Worm (Caenorhabditis elegans) whole organism, L3 larva: ENCODE results near the gene ceph-41.

Experiments
- R02D3.7 ChIP-seq: fragments of 150-350 bp; optimal IDR thresholded peaks from 2 replicates; lab custom pipeline; 2014; ENCODE audit warnings: missing biosample characterization, missing genetic modification characterization
- ZK546.5 ChIP-seq: sonication (generic microtip); optimal IDR thresholded peaks from 2 replicates; lab custom pipeline; 2017; ENCODE audit warnings: missing biosample characterization, missing genetic modification characterization
- ceh-16 ChIP-seq: sonication (generic microtip); optimal IDR thresholded peaks from 2 replicates; lab custom pipeline; 2017; ENCODE audit warnings: missing biosample characterization, missing genetic modification characterization
- ceh-28 ChIP-seq: fragments of 150-350 bp; optimal IDR thresholded peaks from 2 replicates; lab custom pipeline; 2014; ENCODE audit warnings: missing biosample characterization, missing genetic modification reagents, missing genetic modification characterization
- daf-12 ChIP-seq: fragments of 150-350 bp; optimal IDR thresholded peaks from 2 replicates; lab custom pipeline; 2014; ENCODE audit warnings: missing biosample characterization, missing genetic modification reagents, missing genetic modification characterization
- egl-27 ChIP-seq: sonication (generic microtip); optimal IDR thresholded peaks from 4 replicates; lab custom pipeline; 2017; ENCODE audit warnings: missing biosample characterization, missing genetic modification reagents, missing genetic modification characterization
- elt-1 ChIP-seq: fragments of 150-350 bp; optimal IDR thresholded peaks from 2 replicates; lab custom pipeline; 2014; ENCODE audit warnings: missing biosample characterization, missing genetic modification characterization
- elt-2 ChIP-seq: sonication (generic microtip); optimal IDR thresholded peaks from 2 replicates; lab custom pipeline; 2016; ENCODE audit warnings: missing genetic modification reagents, mild to moderate bottlenecking, missing genetic modification characterization, missing compliant biosample characterization
- eor-1 ChIP-seq, 2 experiments: fragments of 150-350 bp; optimal IDR thresholded peaks; 2 replicates each; lab custom pipeline; 2014 to 2018; ENCODE audit warnings: missing biosample characterization in 2 of 2, missing genetic modification characterization in 2 of 2
- fkh-10 ChIP-seq: sonication (generic microtip); optimal IDR thresholded peaks from 2 replicates; lab custom pipeline; 2017; ENCODE audit warnings: missing biosample characterization, missing genetic modification reagents, missing genetic modification characterization
- fkh-2 ChIP-seq: fragments of 150-350 bp; optimal IDR thresholded peaks from 2 replicates; lab custom pipeline; 2014; ENCODE audit warnings: missing biosample characterization, missing genetic modification reagents, missing genetic modification characterization
- hmg-11 ChIP-seq: sonication (generic microtip); optimal IDR thresholded peaks from 2 replicates; lab custom pipeline; 2016; ENCODE audit warnings: missing genetic modification characterization, missing compliant biosample characterization
- jun-1 ChIP-seq: fragments of 150-350 bp; optimal IDR thresholded peaks from 2 replicates; lab custom pipeline; 2014; ENCODE audit warnings: missing biosample characterization, missing genetic modification reagents, missing genetic modification characterization
- lin-15B ChIP-seq: fragments of 150-350 bp; optimal IDR thresholded peaks from 2 replicates; lab custom pipeline; 2014; ENCODE audit warnings: missing biosample characterization, missing genetic modification characterization
- lin-39 ChIP-seq: fragments of 150-350 bp; optimal IDR thresholded peaks from 2 replicates; lab custom pipeline; 2018; ENCODE audit warnings: missing biosample characterization, missing genetic modification reagents, missing genetic modification characterization
- lsy-12 ChIP-seq: sonication (generic microtip); optimal IDR thresholded peaks from 2 replicates; lab custom pipeline; 2016; ENCODE audit warnings: mild to moderate bottlenecking, missing genetic modification characterization, missing compliant biosample characterization
- mdl-1 ChIP-seq: fragments of 150-350 bp; optimal IDR thresholded peaks from 2 replicates; lab custom pipeline; 2014; ENCODE audit warnings: missing biosample characterization, missing genetic modification characterization
- mml-1 ChIP-seq: fragments of 150-350 bp; sonication (generic microtip); optimal IDR thresholded peaks from 3 replicates; lab custom pipeline; 2014; ENCODE audit warnings: missing biosample characterization, missing genetic modification characterization
- nhr-11 ChIP-seq: fragments of 150-350 bp; optimal IDR thresholded peaks from 2 replicates; lab custom pipeline; 2014; ENCODE audit warnings: missing biosample characterization, missing genetic modification characterization
- nhr-12 ChIP-seq: fragments of 150-350 bp; optimal IDR thresholded peaks from 2 replicates; lab custom pipeline; 2014; ENCODE audit warnings: missing biosample characterization, missing genetic modification characterization
- nhr-23 ChIP-seq: fragments of 150-350 bp; optimal IDR thresholded peaks from 2 replicates; lab custom pipeline; 2014; ENCODE audit warnings: missing biosample characterization, missing genetic modification reagents, missing genetic modification characterization
- nhr-237 ChIP-seq: fragments of 150-350 bp; optimal IDR thresholded peaks from 2 replicates; lab custom pipeline; 2014; ENCODE audit warnings: missing biosample characterization, missing genetic modification characterization
- nhr-25 ChIP-seq: sonication (generic microtip); optimal IDR thresholded peaks from 2 replicates; lab custom pipeline; 2017; ENCODE audit warnings: missing biosample characterization, missing genetic modification characterization
- nhr-28 ChIP-seq: fragments of 150-350 bp; optimal IDR thresholded peaks from 2 replicates; lab custom pipeline; 2014; ENCODE audit warnings: missing biosample characterization, missing genetic modification characterization
- nhr-67 ChIP-seq: fragments of 150-350 bp; optimal IDR thresholded peaks from 2 replicates; lab custom pipeline; 2014; ENCODE audit warnings: missing biosample characterization, missing genetic modification characterization
- nhr-76 ChIP-seq: fragments of 150-350 bp; sonication (generic microtip); optimal IDR thresholded peaks from 5 replicates; lab custom pipeline; 2014; ENCODE audit warnings: missing biosample characterization, missing genetic modification characterization
- nhr-77 ChIP-seq: fragments of 150-350 bp; optimal IDR thresholded peaks from 2 replicates; lab custom pipeline; 2014; ENCODE audit warnings: missing biosample characterization, missing genetic modification characterization
- pha-4 ChIP-seq: fragments of 150-350 bp; optimal IDR thresholded peaks from 2 replicates; lab custom pipeline; 2014; ENCODE audit warnings: missing biosample characterization, missing genetic modification reagents, missing genetic modification characterization
- pqm-1 ChIP-seq: fragments of 150-350 bp; optimal IDR thresholded peaks from 2 replicates; lab custom pipeline; 2017; ENCODE audit warnings: missing biosample characterization, missing genetic modification characterization, inconsistent platforms
- sea-2 ChIP-seq: fragments of 150-350 bp; sonication (generic microtip); optimal IDR thresholded peaks from 4 replicates; lab custom pipeline; 2014; ENCODE audit warnings: missing biosample characterization, missing genetic modification reagents, missing genetic modification characterization
- snpc-4 ChIP-seq: fragments of 150-350 bp; optimal IDR thresholded peaks from 2 replicates; lab custom pipeline; 2014; ENCODE audit warnings: missing biosample characterization, missing genetic modification characterization
- unc-39 ChIP-seq: sonication (generic microtip); optimal IDR thresholded peaks from 4 replicates; lab custom pipeline; 2017; ENCODE audit warnings: missing biosample characterization, missing genetic modification characterization
- unc-62 ChIP-seq: fragments of 150-350 bp; sonication (generic microtip); optimal IDR thresholded peaks from 4 replicates; lab custom pipeline; 2014; ENCODE audit warnings: missing biosample characterization, missing genetic modification reagents, missing genetic modification characterization
- ztf-11 ChIP-seq: fragments of 150-350 bp; optimal IDR thresholded peaks from 2 replicates; lab custom pipeline; 2014; ENCODE audit warnings: missing biosample characterization, missing genetic modification characterization
- ztf-4 ChIP-seq: fragments of 150-350 bp; optimal IDR thresholded peaks from 2 replicates; lab custom pipeline; 2014; ENCODE audit warnings: missing biosample characterization, missing genetic modification characterization

Gene ceph-41

DNA sequence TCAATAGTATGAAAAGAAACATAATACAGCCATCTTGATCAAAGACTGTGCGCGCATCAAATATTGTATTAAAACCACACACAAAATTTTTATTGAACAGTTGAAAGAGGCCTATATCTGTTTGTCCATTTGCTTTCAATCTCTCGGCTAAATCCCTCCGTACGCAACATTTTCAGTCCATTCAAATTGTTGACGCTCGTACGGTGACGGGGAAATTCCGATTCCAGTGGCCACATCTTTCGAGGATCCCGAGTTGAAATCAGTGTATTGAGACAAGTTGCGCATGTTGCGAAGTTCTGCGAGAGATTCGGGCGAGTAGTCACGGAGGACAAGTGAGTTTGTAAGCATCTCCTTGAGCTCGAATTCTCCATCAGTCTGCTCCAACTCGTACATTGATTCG, 37.5 kb downstream of the ceph-41 start:
- no peak for TF ChIP-seq nhr-11 (tag; lab: Kevin White, UChicago)
- TF ChIP-seq nhr-28 (tag; lab: Kevin White, UChicago) = no peak
- TF ChIP-seq ztf-4 (tag; lab: Kevin White, UChicago) = no peak
- TF ChIP-seq nhr-23 (tag; lab: Kevin White, UChicago) = no peak
- no peak for TF ChIP-seq daf-12
- TF ChIP-seq elt-1 = no peak
- no peak for TF ChIP-seq lin-15B (tag; lab: Kevin White, UChicago)
- no peak for TF ChIP-seq fkh-2 (tag; lab: Kevin White, UChicago)

ce11 chrIV:8165950-8166349, 38.9 kb downstream of the ceph-41 start, which contains the start of gene B0218.7:
Gene B0218.7, minus strand, starts transcription at chrIV:8166050.
- TF ChIP-seq lin-39 (no peak), ceh-16 (tag; lab: Kevin White, UChicago) (no peak)

ce11 chrIV:8168660-8169059, 41.7 kb downstream of the ceph-41 start, which contains the start of gene clec-52:
Gene clec-52, minus strand, starts transcription at chrIV:8168760.
- TF ChIP-seq nhr-12 (no peak), ztf-11 (no peak), pqm-1 (tag; lab: Kevin White, UChicago) (no peak), elt-2 (peak; percentile 23), mml-1 (tag; lab: Kevin White, UChicago) (no peak)
- TF ChIP-seq, all 47 proteins: peak for 1

- TF ChIP-seq ceh-28 (tag; lab: Kevin White, UChicago) (no peak), ZK546.5 (tag; lab: Kevin White, UChicago) (no peak), unc-62 (GFP tag; lab: Kevin White, UChicago) (no peak), nhr-77 (tag; lab: Kevin White, UChicago) (no peak), mdl-1 (tag; lab: Kevin White, UChicago) (no peak), elt-2 (no peak), jun-1 (tag; lab: Kevin White, UChicago) (no peak), nhr-67 (tag; lab: Kevin White, UChicago) (no peak), nhr-237 (no peak), R02D3.7 (tag; lab: Kevin White, UChicago) (no peak), egl-27 (tag; lab: Kevin White, UChicago) (no peak), nhr-23 (tag; lab: Kevin White, UChicago) (no peak), ztf-11 (no peak), pqm-1 (tag; lab: Kevin White, UChicago) (no peak), nhr-11 (tag; lab: Kevin White, UChicago) (no peak)
These were observed 42.7 kb downstream of the ceph-41 start, which contains the start of gene C07G1.15 for ce11 chrIV:8169674-8170073. Gene C07G1.15, plus strand, starts transcription at chrIV:8169974.

DNA sequence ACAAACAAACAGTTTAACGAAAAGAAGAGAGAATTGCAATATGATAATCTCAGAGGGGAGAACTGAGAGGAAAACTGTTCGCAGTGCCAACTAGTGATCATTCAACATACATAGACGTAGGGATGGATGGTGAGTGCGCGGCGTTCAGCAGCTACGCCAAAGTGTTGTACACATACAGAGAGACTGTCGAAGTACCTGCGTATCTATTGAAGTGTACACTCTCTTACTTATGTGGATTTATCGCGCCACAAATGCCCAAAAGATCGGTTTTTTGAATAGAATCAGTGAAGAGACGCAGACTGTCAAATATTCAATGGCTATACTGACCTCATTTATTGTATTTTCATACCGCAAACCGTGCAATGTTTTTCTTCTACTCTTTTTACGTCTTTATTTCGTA, 43.3 kb downstream of the ceph-41 start:
- TF ChIP-seq nhr-23 (tag; lab: Kevin White, UChicago) (peak; percentile 90), nhr-25 (peak; percentile 79), ceh-28 (tag; lab: Kevin White, UChicago) (peak; percentile 62), unc-39 (tag; lab: Kevin White, UChicago) (no peak), pha-4 (tag; lab: Kevin White, UChicago) (peak; percentile 89)
- TF ChIP-seq, all 47 proteins: peak for 4

DNA sequence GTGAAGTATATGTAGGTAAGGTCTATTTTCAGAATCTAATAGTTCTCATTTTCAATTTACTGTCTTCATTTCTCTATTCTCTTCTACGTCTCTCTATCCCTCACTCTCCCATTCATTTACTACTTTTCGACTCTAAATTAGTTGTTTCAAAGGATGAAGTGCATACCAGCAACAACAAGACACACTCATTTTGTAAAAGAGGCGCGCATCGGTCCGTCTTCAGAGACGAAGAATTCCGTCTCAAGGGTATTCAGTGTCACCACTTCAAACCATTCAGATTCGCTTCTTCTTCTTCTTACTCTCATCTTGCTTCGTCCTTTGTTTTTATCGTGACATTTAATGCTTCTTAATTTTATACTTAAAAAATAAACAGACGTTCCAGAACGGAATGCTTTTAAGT, 44.4 kb downstream of the ceph-41 start:
- peak; percentile 21 for TF ChIP-seq nhr-25
- no peak for TF ChIP-seq elt-2

DNA sequence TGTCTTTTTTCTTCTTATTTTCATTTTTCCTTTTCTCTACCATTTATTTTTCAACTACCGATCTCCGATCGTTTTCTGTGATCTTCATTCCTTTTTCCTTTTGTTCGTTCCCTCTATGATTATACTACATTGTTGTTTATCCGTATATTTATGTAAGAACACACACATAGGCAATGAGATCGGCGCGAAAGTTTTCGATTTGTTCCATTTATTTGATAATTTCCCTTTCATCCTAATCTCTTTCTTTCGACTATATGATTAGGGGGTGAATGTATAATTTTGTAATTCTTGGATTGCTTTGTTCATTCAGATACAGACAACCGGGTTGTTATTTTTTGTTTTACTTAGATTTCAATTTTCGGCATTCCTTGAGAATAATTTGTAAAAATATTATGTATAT, 46.6 kb downstream of the ceph-41 start:
- no peak for TF ChIP-seq fkh-10
- no peak for TF ChIP-seq snpc-4 (tag; lab: Kevin White, UChicago)
- TF ChIP-seq daf-12 = no peak
- TF ChIP-seq lsy-12 = no peak
- TF ChIP-seq eor-1 (tag; optimal IDR thresholded peaks at IDR 0.05; lab: Kevin White, UChicago) = no peak
- TF ChIP-seq sea-2 (GFP tag; lab: Kevin White, UChicago) = no peak
- TF ChIP-seq nhr-12 = no peak
- TF ChIP-seq egl-27 (tag; lab: Kevin White, UChicago) = no peak
- no peak for TF ChIP-seq pha-4 (tag; lab: Kevin White, UChicago)
- TF ChIP-seq nhr-76 (tag; lab: Kevin White, UChicago) = no peak
- TF ChIP-seq hmg-11 = no peak
